Worm (Caenorhabditis elegans): Measurements from ENCODE around the gene pro-1.

DNA sequence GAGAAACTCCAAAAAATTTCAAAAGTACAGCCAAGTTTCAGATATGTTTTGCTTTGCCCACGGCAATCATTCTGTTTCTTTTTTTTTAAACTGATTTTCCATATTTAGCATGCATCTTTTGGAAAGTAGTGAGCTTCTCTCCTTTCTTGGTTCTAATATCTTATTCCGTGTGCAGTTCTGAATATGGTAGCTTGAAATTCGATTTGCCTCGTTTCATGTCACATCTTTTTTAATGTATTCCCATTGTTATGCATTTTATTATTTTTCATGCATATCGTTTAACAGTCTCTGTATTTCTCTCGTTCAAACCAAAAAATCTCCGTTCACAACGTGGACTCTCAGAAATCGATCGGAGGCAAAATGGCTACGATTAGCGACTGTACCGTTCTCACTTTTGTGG is 47.3 kb downstream of the pro-1 start, which contains the start of gene ZK666.14:
- TF ChIP-seq ztf-29 (GFP tag; IDR thresholded peaks at IDR 0.05): no peak
- no peak for TF ChIP-seq klf-2 (GFP tag; conservative IDR thresholded peaks at IDR 0.05)

Data from whole organism, midembryonic.